Worm (Caenorhabditis elegans) whole organism, L4 larva: ENCODE measurements around the gene cho-1.

Experiments used
- F10B5.3 ChIP-seq: sonication (generic microtip); optimal IDR thresholded peaks from 2 replicates; lab custom pipeline; 2016; ENCODE audit warnings: mild to moderate bottlenecking, missing genetic modification characterization, missing compliant biosample characterization
- F49E8.2 ChIP-seq: sonication (generic microtip); optimal IDR thresholded peaks from 2 replicates; lab custom pipeline; 2016; ENCODE audit warnings: missing compliant biosample characterization, mild to moderate bottlenecking, missing genetic modification characterization, borderline replicate concordance
- R02D3.7 ChIP-seq: fragments of 150-350 bp; sonication (generic microtip); optimal IDR thresholded peaks from 3 replicates; lab custom pipeline; 2014; ENCODE audit warnings: missing biosample characterization, missing genetic modification characterization
- T20F7.1 ChIP-seq: fragments of 200-800 bp; sonication (Bioruptor generic); optimal IDR thresholded peaks from 2 replicates; lab custom pipeline; 2018; ENCODE audit warnings: mild to moderate bottlenecking, missing genetic modification characterization, missing compliant biosample characterization
- Y105C5A.15 ChIP-seq: fragments of 200-800 bp; sonication (Bioruptor generic); IDR thresholded peaks from 2 replicates; pipeline ENCODE4 v1.3.6; 2022; ENCODE audit warnings: missing genetic modification characterization, missing compliant biosample characterization
- Y48G9A.11 ChIP-seq: fragments of 200-800 bp; sonication (Bioruptor generic); IDR thresholded peaks from 2 replicates; pipeline ENCODE4 v1.3.6; 2022; ENCODE audit warnings: missing genetic modification reagents, missing genetic modification characterization, missing compliant biosample characterization
- Y75B8A.6 ChIP-seq: fragments of 200-800 bp; sonication (Bioruptor generic); IDR thresholded peaks from 2 replicates; pipeline ENCODE4 v1.3.6; 2022; ENCODE audit warnings: missing genetic modification reagents, missing genetic modification characterization, missing compliant biosample characterization
- aha-1 ChIP-seq: fragments of 150-350 bp; peaks from one replicate; lab custom pipeline; 2014; ENCODE audit warnings: missing biosample characterization, missing genetic modification characterization
- ama-1 ChIP-seq: fragments of 150-350 bp; optimal IDR thresholded peaks from 2 replicates; lab custom pipeline; 2014; ENCODE audit warnings: inconsistent platforms, mixed read lengths
- ceh-20 ChIP-seq: fragments of 200-800 bp; sonication (Bioruptor generic); IDR thresholded peaks from 2 replicates; pipeline ENCODE4 v1.3.6; 2022; ENCODE audit warnings: missing genetic modification reagents, missing genetic modification characterization, missing compliant biosample characterization
- ceh-32 ChIP-seq: sonication (generic microtip); optimal IDR thresholded peaks from 2 replicates; lab custom pipeline; 2016; ENCODE audit warnings: mild to moderate bottlenecking, missing genetic modification characterization, missing compliant biosample characterization; ENCODE audit not compliant: poor library complexity
- ceh-62 ChIP-seq: sonication (generic microtip); optimal IDR thresholded peaks from 2 replicates; lab custom pipeline; 2017; ENCODE audit warnings: missing biosample characterization, missing genetic modification characterization
- ceh-82 ChIP-seq: sonication (generic microtip); optimal IDR thresholded peaks from 2 replicates; lab custom pipeline; 2017; ENCODE audit warnings: missing biosample characterization, missing genetic modification characterization
- ces-1 ChIP-seq: fragments of 150-350 bp; sonication (generic microtip); optimal IDR thresholded peaks from 4 replicates; lab custom pipeline; 2014; ENCODE audit warnings: missing biosample characterization, missing genetic modification reagents, missing genetic modification characterization
- ctbp-1 ChIP-seq: fragments of 200-800 bp; sonication (Bioruptor generic); IDR thresholded peaks from 2 replicates; pipeline ENCODE4 v1.3.6; 2022; ENCODE audit warnings: missing genetic modification reagents, missing genetic modification characterization, missing compliant biosample characterization
- daf-16 ChIP-seq, 3 experiments: sonication (generic microtip); optimal IDR thresholded peaks; 2 replicates each; lab custom pipeline; 2016 to 2017; ENCODE audit warnings: missing genetic modification characterization in 3 of 3, missing genetic modification reagents in 3 of 3, mild to moderate bottlenecking in 2 of 3, missing compliant biosample characterization in 2 of 3, missing biosample characterization in 1 of 3, moderate library complexity in 1 of 3
- daf-19 ChIP-seq: fragments of 200-800 bp; sonication (Bioruptor generic); conservative IDR thresholded peaks from 2 replicates; pipeline ENCODE4 v1.3.6; 2022; ENCODE audit warnings: missing genetic modification characterization, missing compliant biosample characterization
- duxl-1 ChIP-seq: sonication (generic microtip); optimal IDR thresholded peaks from 2 replicates; lab custom pipeline; 2016; ENCODE audit warnings: mild to moderate bottlenecking, missing genetic modification characterization, moderate library complexity, missing compliant biosample characterization; ENCODE audit not compliant: poor library complexity
- dve-1 ChIP-seq: sonication (generic microtip); optimal IDR thresholded peaks from 2 replicates; lab custom pipeline; 2017; ENCODE audit warnings: antibody characterized with exemption, mild to moderate bottlenecking, missing genetic modification characterization, missing compliant biosample characterization; ENCODE audit not compliant: insufficient read depth
- fos-1 ChIP-seq: fragments of 150-350 bp; optimal IDR thresholded peaks from 2 replicates; lab custom pipeline; 2014; ENCODE audit warnings: missing biosample characterization, missing genetic modification characterization
- hif-1 ChIP-seq, 2 experiments: sonication (generic microtip); optimal IDR thresholded peaks; 2 replicates each; lab custom pipeline; 2016 to 2017; ENCODE audit warnings: missing compliant biosample characterization in 2 of 2, missing genetic modification characterization in 2 of 2, missing genetic modification reagents in 2 of 2, missing genotype in 2 of 2, mild to moderate bottlenecking in 1 of 2
- hlh-11 ChIP-seq: fragments of 200-800 bp; sonication (Bioruptor generic); optimal IDR thresholded peaks from 2 replicates; lab custom pipeline; 2018; ENCODE audit warnings: mild to moderate bottlenecking, missing genetic modification characterization, missing compliant biosample characterization
- hmg-1.1 ChIP-seq: fragments of 200-800 bp; sonication (Bioruptor generic); IDR thresholded peaks from 2 replicates; pipeline ENCODE4 v1.3.6; 2022; ENCODE audit warnings: missing genetic modification reagents, missing genetic modification characterization, missing compliant biosample characterization
- lim-7 ChIP-seq: fragments of 200-800 bp; sonication (Bioruptor generic); IDR thresholded peaks from 2 replicates; pipeline ENCODE4 v1.3.6; 2022; ENCODE audit warnings: missing genetic modification characterization, missing compliant biosample characterization
- lin-1 ChIP-seq: fragments of 200-800 bp; sonication (Bioruptor generic); IDR thresholded peaks from 2 replicates; pipeline ENCODE4 v1.3.6; 2022; ENCODE audit warnings: missing genetic modification reagents, missing genetic modification characterization, missing compliant biosample characterization
- lin-13 ChIP-seq: fragments of 150-350 bp; optimal IDR thresholded peaks from 2 replicates; lab custom pipeline; 2014; ENCODE audit warnings: missing biosample characterization, missing genetic modification reagents, missing genetic modification characterization
- lin-15B ChIP-seq: fragments of 150-350 bp; sonication (generic microtip); optimal IDR thresholded peaks from 3 replicates; lab custom pipeline; 2014; ENCODE audit warnings: missing biosample characterization, missing genetic modification characterization
- lsy-2 ChIP-seq, 2 experiments: fragments of 150-350 bp in 1 of 2; sonication (generic microtip) in 1 of 2; optimal IDR thresholded peaks; 2 replicates each; lab custom pipeline; 2014 to 2017; ENCODE audit warnings: missing biosample characterization in 2 of 2, missing genetic modification characterization in 2 of 2
- madf-9 ChIP-seq: fragments of 200-800 bp; sonication (Bioruptor generic); conservative IDR thresholded peaks from 2 replicates; pipeline ENCODE4 v1.3.6; 2022; ENCODE audit warnings: missing genetic modification reagents, missing genetic modification characterization, missing compliant biosample characterization
- mdt-29 ChIP-seq: fragments of 200-800 bp; sonication (Bioruptor generic); IDR thresholded peaks from 2 replicates; pipeline ENCODE4 v1.3.6; 2022; ENCODE audit warnings: missing genetic modification reagents, missing genetic modification characterization, missing compliant biosample characterization
- mxl-2 ChIP-seq: fragments of 200-800 bp; sonication (Bioruptor generic); conservative IDR thresholded peaks from 2 replicates; pipeline ENCODE4 v1.3.6; 2022; ENCODE audit warnings: missing genetic modification reagents, missing genetic modification characterization, missing compliant biosample characterization
- nhr-102 ChIP-seq: sonication (generic microtip); optimal IDR thresholded peaks from 2 replicates; lab custom pipeline; 2016; ENCODE audit warnings: mild to moderate bottlenecking, missing genetic modification characterization, moderate library complexity, missing compliant biosample characterization
- nhr-111 ChIP-seq: fragments of 200-800 bp; sonication (Bioruptor generic); optimal IDR thresholded peaks from 2 replicates; lab custom pipeline; 2018; ENCODE audit warnings: mild to moderate bottlenecking, missing genetic modification characterization, missing compliant biosample characterization
- nhr-237 ChIP-seq: sonication (generic microtip); optimal IDR thresholded peaks from 2 replicates; lab custom pipeline; 2017; ENCODE audit warnings: missing biosample characterization, missing genetic modification characterization
- nhr-41 ChIP-seq: fragments of 200-800 bp; sonication (Bioruptor generic); IDR thresholded peaks from 2 replicates; pipeline ENCODE4 v1.3.6; 2022; ENCODE audit warnings: missing genetic modification reagents, missing genetic modification characterization, missing compliant biosample characterization
- nhr-76 ChIP-seq: fragments of 150-350 bp; optimal IDR thresholded peaks from 2 replicates; lab custom pipeline; 2014; ENCODE audit warnings: missing biosample characterization, missing genetic modification characterization
- nhr-77 ChIP-seq: fragments of 150-350 bp; optimal IDR thresholded peaks from 2 replicates; lab custom pipeline; 2014; ENCODE audit warnings: missing biosample characterization, missing genetic modification characterization
- php-3 ChIP-seq: fragments of 200-800 bp; sonication (Bioruptor generic); IDR thresholded peaks from 2 replicates; pipeline ENCODE4 v1.3.6; 2022; ENCODE audit warnings: missing genetic modification reagents, missing genetic modification characterization, missing compliant biosample characterization
- saeg-2 ChIP-seq: fragments of 200-800 bp; sonication (Bioruptor generic); IDR thresholded peaks from 2 replicates; pipeline ENCODE4 v1.3.6; 2022; ENCODE audit warnings: missing genetic modification reagents, missing genetic modification characterization, missing compliant biosample characterization
- set-16 ChIP-seq: fragments of 200-800 bp; sonication (Bioruptor generic); IDR thresholded peaks from 2 replicates; pipeline ENCODE4 v1.3.6; 2022; ENCODE audit warnings: missing genetic modification reagents, missing genetic modification characterization, missing compliant biosample characterization
- snpc-4 ChIP-seq: fragments of 150-350 bp; optimal IDR thresholded peaks from 2 replicates; lab custom pipeline; 2014; ENCODE audit warnings: missing biosample characterization, missing genetic modification characterization
- spr-1 ChIP-seq: sonication (generic microtip); optimal IDR thresholded peaks from 2 replicates; lab custom pipeline; 2016; ENCODE audit warnings: mild to moderate bottlenecking, missing genetic modification characterization, missing compliant biosample characterization
- tra-1 ChIP-seq: fragments of 200-800 bp; sonication (Bioruptor generic); IDR thresholded peaks from 2 replicates; pipeline ENCODE4 v1.3.6; 2022; ENCODE audit warnings: missing genetic modification reagents, missing genetic modification characterization, missing compliant biosample characterization
- unc-130 ChIP-seq: sonication (generic microtip); optimal IDR thresholded peaks from 2 replicates; lab custom pipeline; 2016; ENCODE audit warnings: missing genetic modification reagents, missing genetic modification characterization, missing compliant biosample characterization
- zag-1 ChIP-seq: fragments of 150-350 bp; optimal IDR thresholded peaks from 2 replicates; lab custom pipeline; 2014; ENCODE audit warnings: missing biosample characterization, missing genetic modification characterization
- zfp-2 ChIP-seq: sonication (generic microtip); optimal IDR thresholded peaks from 2 replicates; lab custom pipeline; 2016; ENCODE audit warnings: mild to moderate bottlenecking, missing genetic modification characterization, missing compliant biosample characterization
- zip-11 ChIP-seq: fragments of 200-800 bp; sonication (Bioruptor generic); IDR thresholded peaks from 2 replicates; pipeline ENCODE4 v1.3.6; 2022; ENCODE audit warnings: missing genetic modification characterization, missing compliant biosample characterization
- ztf-7 ChIP-seq: fragments of 150-350 bp; optimal IDR thresholded peaks from 2 replicates; lab custom pipeline; 2014; ENCODE audit warnings: missing biosample characterization, missing genetic modification characterization

The cho-1 gene

ce11 chrIV:13238943-13239861 lies 24.8 kb upstream of the cho-1 start, which contains the start of gene tag-115 (continued):
- TF ChIP-seq lsy-2 (tag; optimal IDR thresholded peaks at IDR 0.05; lab: Kevin White, UChicago) (peak in 1 of 2 experiments; percentile 66), ctbp-1 (no peak), zag-1 (tag; lab: Kevin White, UChicago) (no peak), nhr-76 (tag; lab: Kevin White, UChicago) (no peak), Y75B8A.6 (GFP tag; lab: Robert Waterston, UW) (0 out of 2 replicates have a peak, but pooled peaks have one; percentile 34), nhr-41 (GFP tag; lab: Robert Waterston, UW) (no peak), spr-1 (tag; lab: Kevin White, UChicago) (peak; percentile 26), hif-1 (tag; optimal IDR thresholded peaks at IDR 0.05; lab: Kevin White, UChicago) (no peak), lin-1 (GFP tag; lab: Robert Waterston, UW) (peak; percentile 53; the same call in 1 of the 2 replicates), duxl-1 (peak; percentile 56), nhr-237 (tag; lab: Kevin White, UChicago) (no peak), ceh-82 (tag; lab: Kevin White, UChicago) (no peak), madf-9 (GFP tag; lab: Robert Waterston, UW) (no peak), ceh-62 (tag; lab: Kevin White, UChicago) (no peak), aha-1 (peak; percentile 85), F49E8.2 (tag; lab: Kevin White, UChicago) (peak; percentile 69), lim-7 (GFP tag; lab: Robert Waterston, UW) (0 out of 2 replicates have a peak, but pooled peaks have one; percentile 23), ama-1 (peak; percentile 70), mxl-2 (GFP tag; lab: Robert Waterston, UW) (no peak), F10B5.3 (tag; lab: Kevin White, UChicago) (no peak), tra-1 (GFP tag; lab: Robert Waterston, UW) (peak; percentile 62), unc-130 (GFP tag; lab: Kevin White, UChicago) (peak; percentile 75), nhr-77 (tag; lab: Kevin White, UChicago) (no peak), zip-11 (GFP tag; lab: Robert Waterston, UW) (no peak), ceh-32 (tag; lab: Kevin White, UChicago) (no peak), saeg-2 (GFP tag; lab: Robert Waterston, UW) (no peak), dve-1 (tag; lab: Kevin White, UChicago) (peak; percentile 39), T20F7.1 (GFP tag; lab: Kevin White, UChicago) (no peak), Y48G9A.11 (GFP tag; lab: Robert Waterston, UW) (peak; percentile 50; the same call in 1 of the 2 replicates), hlh-11 (tag; lab: Kevin White, UChicago) (no peak), daf-16 (GFP tag; optimal IDR thresholded peaks at IDR 0.05; lab: Kevin White, UChicago) (peak in 1 of 2 experiments; percentile 12), daf-16 (tag; optimal IDR thresholded peaks at IDR 0.05; lab: Kevin White, UChicago) (peak; percentile 33), nhr-102 (tag; lab: Kevin White, UChicago) (peak; percentile 56)

DNA sequence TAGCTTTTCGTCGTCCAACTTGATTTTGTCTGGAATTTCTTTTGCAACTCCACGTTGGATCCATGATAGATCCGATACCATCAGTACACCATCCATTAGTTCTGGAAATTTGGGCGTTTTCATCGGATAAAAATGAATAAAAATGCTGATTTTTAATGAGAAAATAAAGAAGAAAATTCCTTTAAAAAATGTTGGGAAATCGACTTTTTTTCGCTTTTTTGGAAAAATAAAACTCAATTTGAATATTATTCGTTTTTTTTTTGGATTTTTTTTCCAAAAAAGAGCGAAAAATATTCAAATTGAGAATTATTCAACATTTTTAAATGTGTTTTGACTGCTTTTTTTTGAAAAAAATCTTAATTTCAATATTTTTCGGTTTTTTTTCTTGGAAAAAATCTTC lies 22.1 kb upstream of the cho-1 start, which contains the start of gene pwp-1:
TSS of gene pwp-1 (minus strand) at position 101 of the 400 bp plus-strand sequence.
- no peak for TF ChIP-seq snpc-4 (tag; lab: Kevin White, UChicago)
- TF ChIP-seq set-16 (GFP tag; lab: Robert Waterston, UW) = no peak
- TF ChIP-seq ztf-7 (tag; lab: Kevin White, UChicago) = no peak
- TF ChIP-seq mdt-29 (GFP tag; lab: Robert Waterston, UW) = no peak
- no peak for TF ChIP-seq daf-19
- no peak for TF ChIP-seq hmg-1.1 (GFP tag; lab: Robert Waterston, UW)
- no peak for TF ChIP-seq php-3 (GFP tag; lab: Robert Waterston, UW)
- TF ChIP-seq Y105C5A.15 = no peak
- no peak for TF ChIP-seq zfp-2
- no peak for TF ChIP-seq fos-1
- TF ChIP-seq lin-13 = no peak
- TF ChIP-seq ceh-20 (GFP tag; lab: Robert Waterston, UW) = no peak
- no peak for TF ChIP-seq R02D3.7 (tag; lab: Kevin White, UChicago)
- no peak for TF ChIP-seq nhr-111 (GFP tag; lab: Kevin White, UChicago)
- TF ChIP-seq nhr-76 (tag; lab: Kevin White, UChicago) = no peak
- TF ChIP-seq ces-1 (GFP tag; lab: Kevin White, UChicago) = no peak
- no peak for TF ChIP-seq nhr-41 (GFP tag; lab: Robert Waterston, UW)
- no peak for TF ChIP-seq lin-15B (tag; lab: Kevin White, UChicago)
